Worm (Caenorhabditis elegans): ENCODE measurements around the gene dpf-5.

The dpf-5 gene

DNA sequence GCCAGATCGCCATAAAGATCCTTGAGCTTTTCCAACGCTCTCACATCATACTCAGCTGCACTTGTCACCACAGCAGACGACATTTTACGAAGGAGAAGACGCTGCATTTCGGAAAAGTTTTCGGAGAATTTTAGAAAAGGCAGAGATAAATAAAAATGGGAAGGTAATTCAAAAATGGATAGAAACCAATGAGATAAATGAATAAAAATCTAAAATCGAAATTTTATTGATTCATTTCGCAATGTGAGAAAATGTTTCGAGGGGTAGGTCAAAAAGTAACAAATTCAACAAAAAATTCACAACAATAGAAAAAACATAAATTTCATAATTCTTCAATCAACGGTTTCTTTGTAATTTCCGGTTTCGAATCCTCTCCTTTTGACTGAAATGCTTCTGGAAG, at the start of gene dpf-5:
TSS of gene dpf-5 (minus strand) at position 101 of the 400 bp plus-strand sequence.
- TF ChIP-seq F33H1.4 (GFP tag; IDR thresholded peaks at IDR 0.05), result no peak
- 0 out of 2 replicates have a peak, but pooled peaks have one; percentile 20 for TF ChIP-seq ekl-4 (GFP tag; IDR thresholded peaks at IDR 0.05)
- peak; percentile 23 for TF ChIP-seq hrde-1 (tag; optimal IDR thresholded peaks at IDR 0.05; ENCODE audit: borderline replicate concordance)

DNA sequence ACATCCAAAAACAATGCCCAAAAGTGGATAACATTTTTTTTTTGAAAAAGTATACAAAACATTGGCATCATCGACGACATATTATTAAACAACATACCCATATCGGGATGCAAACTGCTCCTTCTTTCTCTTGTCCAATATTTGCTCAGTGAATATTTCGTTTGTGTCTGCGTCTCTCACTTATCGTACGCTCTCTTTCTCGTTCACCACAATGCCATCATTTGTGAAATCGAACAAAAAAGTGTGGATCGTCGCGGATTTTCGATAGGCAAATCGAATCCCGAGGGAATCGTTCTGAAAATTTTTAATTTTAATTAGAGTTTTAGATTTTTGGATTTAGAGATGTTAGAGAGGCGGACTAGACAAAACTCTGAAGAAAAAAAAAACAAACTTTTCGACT, 40.4 kb upstream of the dpf-5 start, which contains the start of gene tat-2:
TSS of gene tat-2 (minus strand) at position 101 of the 400 bp plus-strand sequence.
- TF ChIP-seq K11D2.4 (GFP tag; IDR thresholded peaks at IDR 0.05), result no peak
- TF ChIP-seq lin-40 (tag; optimal IDR thresholded peaks at IDR 0.05), result no peak
- TF ChIP-seq pbrm-1 (GFP tag; IDR thresholded peaks at IDR 0.05), result no peak
- TF ChIP-seq snpc-3.4 (tag; optimal IDR thresholded peaks at IDR 0.05), result no peak
- no peak for TF ChIP-seq zfh-2 (GFP tag; conservative IDR thresholded peaks at IDR 0.05)
- no peak for TF ChIP-seq F33H1.4 (GFP tag; IDR thresholded peaks at IDR 0.05)
- no peak for TF ChIP-seq K12H6.12 (tag; optimal IDR thresholded peaks at IDR 0.05)
- TF ChIP-seq cebp-1 (GFP tag; IDR thresholded peaks at IDR 0.05), result no peak
- TF ChIP-seq cebp-1 (tag; optimal IDR thresholded peaks at IDR 0.05), result no peak
- TF ChIP-seq ets-4 (GFP tag; optimal IDR thresholded peaks at IDR 0.05), result no peak
- no peak for TF ChIP-seq egl-18 (GFP tag; IDR thresholded peaks at IDR 0.05)
- no peak for TF ChIP-seq hsf-1 (GFP tag; IDR thresholded peaks at IDR 0.05)
- TF ChIP-seq sdz-38 (tag; optimal IDR thresholded peaks at IDR 0.05), result no peak
- TF ChIP-seq hlh-12 (tag; optimal IDR thresholded peaks at IDR 0.05), result no peak
- TF ChIP-seq aptf-3 (GFP tag; IDR thresholded peaks at IDR 0.05), result no peak
- TF ChIP-seq F10E7.11 (tag; optimal IDR thresholded peaks at IDR 0.05), result no peak
- no peak for TF ChIP-seq nfya-2 (GFP tag; IDR thresholded peaks at IDR 0.05)
- TF ChIP-seq nhr-80 (tag; optimal IDR thresholded peaks at IDR 0.05), result no peak

DNA sequence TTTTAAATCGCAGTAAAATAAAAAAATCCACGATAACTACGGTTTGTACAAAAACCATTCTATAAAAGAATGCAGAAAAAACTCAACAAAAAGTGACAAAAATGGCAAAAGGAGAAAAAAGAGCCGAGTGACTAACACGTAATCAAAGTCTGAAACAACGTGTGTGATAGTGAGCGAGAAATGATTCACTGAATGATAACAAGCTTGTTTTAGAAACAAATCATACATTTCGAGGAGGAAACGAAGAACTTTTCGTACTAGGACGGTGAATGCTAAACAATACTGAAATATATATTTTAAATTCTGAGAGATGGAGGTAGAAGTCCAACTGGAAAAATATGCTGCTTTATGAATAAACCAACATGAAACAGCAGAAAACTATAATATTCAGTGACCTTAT, 35.6 kb upstream of the dpf-5 start:
- TF ChIP-seq snpc-1.1 (tag; optimal IDR thresholded peaks at IDR 0.05; ENCODE audit: insufficient read depth), result no peak
- TF ChIP-seq nhr-80 (tag; optimal IDR thresholded peaks at IDR 0.05), result peak; percentile 61

DNA sequence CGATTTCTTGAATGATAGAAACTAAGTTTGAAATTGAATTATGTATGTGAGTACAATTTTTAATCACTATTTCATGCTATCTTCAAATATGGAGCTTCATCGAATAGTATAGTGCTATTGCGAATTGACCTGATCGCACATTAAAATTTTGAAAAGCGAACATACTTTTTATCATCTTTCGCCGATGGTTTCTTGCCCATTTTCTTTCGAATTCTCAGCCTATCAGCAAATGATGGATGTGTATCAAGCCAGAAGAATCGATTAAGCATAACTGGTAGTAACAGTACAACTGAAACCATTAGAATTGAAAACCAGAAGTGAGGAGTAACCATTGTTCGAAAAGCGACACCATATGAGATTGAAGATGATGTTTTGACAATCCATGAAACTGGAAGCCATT, 23.3 kb upstream of the dpf-5 start:
- TF ChIP-seq F33H1.4 (GFP tag; IDR thresholded peaks at IDR 0.05), result no peak
- no peak for TF ChIP-seq hmg-1.2 (GFP tag; IDR thresholded peaks at IDR 0.05)
- TF ChIP-seq lin-26 (GFP tag; IDR thresholded peaks at IDR 0.05), result no peak
- no peak for TF ChIP-seq Y79H2A.3 (GFP tag; conservative IDR thresholded peaks at IDR 0.05)
- no peak for TF ChIP-seq B0035.1 (tag; optimal IDR thresholded peaks at IDR 0.05)
- TF ChIP-seq mcd-1 (GFP tag; IDR thresholded peaks at IDR 0.05), result no peak
- TF ChIP-seq attf-5 (GFP tag; optimal IDR thresholded peaks at IDR 0.05), result no peak
- TF ChIP-seq madf-6 (GFP tag; IDR thresholded peaks at IDR 0.05), result no peak
- TF ChIP-seq let-526 (GFP tag; IDR thresholded peaks at IDR 0.05), result no peak
- TF ChIP-seq fkh-3 (tag; optimal IDR thresholded peaks at IDR 0.05), result no peak
- no peak for TF ChIP-seq sea-2 (GFP tag; IDR thresholded peaks at IDR 0.05)
- no peak for TF ChIP-seq T26A5.8 (tag; optimal IDR thresholded peaks at IDR 0.05)
- no peak for TF ChIP-seq ztf-6 (GFP tag; IDR thresholded peaks at IDR 0.05)
- TF ChIP-seq ztf-26 (tag; optimal IDR thresholded peaks at IDR 0.05), result no peak
- no peak for TF ChIP-seq athp-1 (tag; optimal IDR thresholded peaks at IDR 0.05)
- TF ChIP-seq B0336.3 (GFP tag; IDR thresholded peaks at IDR 0.05), result no peak

Data from whole organism, young adult.